Worm (Caenorhabditis elegans) whole organism, L4 larva: ENCODE data around the gene hgrs-1.

Experiments used
- F10B5.3 ChIP-seq: sonication (generic microtip); optimal IDR thresholded peaks from 2 replicates; lab custom pipeline; 2016; ENCODE audit warnings: mild to moderate bottlenecking, missing genetic modification characterization, missing compliant biosample characterization
- F37D6.2 ChIP-seq: sonication (generic microtip); optimal IDR thresholded peaks from 2 replicates; lab custom pipeline; 2016; ENCODE audit warnings: mild to moderate bottlenecking, missing genetic modification characterization, missing compliant biosample characterization
- F44E2.7 ChIP-seq: fragments of 200-800 bp; sonication (Bioruptor generic); IDR thresholded peaks from 2 replicates; pipeline ENCODE4 v2.1.2; 2022; ENCODE audit warnings: missing genetic modification characterization, missing compliant biosample characterization
- T20F7.1 ChIP-seq: fragments of 200-800 bp; sonication (Bioruptor generic); optimal IDR thresholded peaks from 2 replicates; lab custom pipeline; 2018; ENCODE audit warnings: mild to moderate bottlenecking, missing genetic modification characterization, missing compliant biosample characterization
- Y5F2A.4 ChIP-seq: fragments of 200-800 bp; sonication (Bioruptor generic); optimal IDR thresholded peaks from 2 replicates; lab custom pipeline; 2018; ENCODE audit warnings: mild to moderate bottlenecking, missing genetic modification characterization, missing compliant biosample characterization
- ZK546.5 ChIP-seq, 2 experiments: sonication (generic microtip); optimal IDR thresholded peaks; 2 replicates each; lab custom pipeline; 2017; ENCODE audit warnings: missing biosample characterization in 2 of 2, missing genetic modification characterization in 2 of 2
- arid-1 ChIP-seq: fragments of 200-800 bp; sonication (Bioruptor generic); conservative IDR thresholded peaks from 2 replicates; pipeline ENCODE4 v1.3.6; 2022; ENCODE audit warnings: missing genetic modification reagents, missing genetic modification characterization, missing compliant biosample characterization
- ceh-28 ChIP-seq: fragments of 150-350 bp; optimal IDR thresholded peaks from 2 replicates; lab custom pipeline; 2014; ENCODE audit warnings: missing biosample characterization, missing genetic modification reagents, missing genetic modification characterization
- ceh-44 ChIP-seq: fragments of 200-800 bp; sonication (Bioruptor generic); IDR thresholded peaks from 2 replicates; pipeline ENCODE4 v1.3.6; 2022; ENCODE audit warnings: missing genetic modification reagents, missing genetic modification characterization, missing compliant biosample characterization
- ceh-82 ChIP-seq: sonication (generic microtip); optimal IDR thresholded peaks from 2 replicates; lab custom pipeline; 2017; ENCODE audit warnings: missing biosample characterization, missing genetic modification characterization
- ces-1 ChIP-seq: fragments of 150-350 bp; sonication (generic microtip); optimal IDR thresholded peaks from 4 replicates; lab custom pipeline; 2014; ENCODE audit warnings: missing biosample characterization, missing genetic modification reagents, missing genetic modification characterization
- daf-16 ChIP-seq, 3 experiments: sonication (generic microtip); optimal IDR thresholded peaks; 2 replicates each; lab custom pipeline; 2016 to 2017; ENCODE audit warnings: missing genetic modification characterization in 3 of 3, missing genetic modification reagents in 3 of 3, mild to moderate bottlenecking in 2 of 3, missing compliant biosample characterization in 2 of 3, missing biosample characterization in 1 of 3, moderate library complexity in 1 of 3
- dmd-6 ChIP-seq: fragments of 200-800 bp; sonication (Bioruptor generic); IDR thresholded peaks from 2 replicates; pipeline ENCODE4 v1.3.6; 2022; ENCODE audit warnings: missing genetic modification reagents, missing genetic modification characterization, missing compliant biosample characterization
- dpl-1 ChIP-seq: fragments of 150-350 bp; optimal IDR thresholded peaks from 2 replicates; lab custom pipeline; 2014; ENCODE audit warnings: missing biosample characterization, missing genetic modification reagents, missing genetic modification characterization
- dve-1 ChIP-seq: sonication (generic microtip); optimal IDR thresholded peaks from 2 replicates; lab custom pipeline; 2017; ENCODE audit warnings: antibody characterized with exemption, mild to moderate bottlenecking, missing genetic modification characterization, missing compliant biosample characterization; ENCODE audit not compliant: insufficient read depth
- egl-43 ChIP-seq: fragments of 200-800 bp; sonication (Bioruptor generic); IDR thresholded peaks from 2 replicates; pipeline ENCODE4 v1.3.6; 2022; ENCODE audit warnings: missing genetic modification reagents, missing genetic modification characterization, missing compliant biosample characterization
- hlh-11 ChIP-seq: fragments of 200-800 bp; sonication (Bioruptor generic); optimal IDR thresholded peaks from 2 replicates; lab custom pipeline; 2018; ENCODE audit warnings: mild to moderate bottlenecking, missing genetic modification characterization, missing compliant biosample characterization
- lin-13 ChIP-seq: fragments of 150-350 bp; optimal IDR thresholded peaks from 2 replicates; lab custom pipeline; 2014; ENCODE audit warnings: missing biosample characterization, missing genetic modification reagents, missing genetic modification characterization
- lin-38 ChIP-seq: fragments of 200-800 bp; sonication (Bioruptor generic); IDR thresholded peaks from 2 replicates; pipeline ENCODE4 v1.3.6; 2022; ENCODE audit warnings: missing genetic modification reagents, missing genetic modification characterization, missing compliant biosample characterization
- lir-3 ChIP-seq: sonication (generic microtip); optimal IDR thresholded peaks from 2 replicates; lab custom pipeline; 2016; ENCODE audit warnings: mild to moderate bottlenecking, missing genetic modification characterization, missing compliant biosample characterization
- mep-1 ChIP-seq: fragments of 150-350 bp; sonication (generic microtip); optimal IDR thresholded peaks from 3 replicates; lab custom pipeline; 2014; ENCODE audit warnings: missing biosample characterization, missing genetic modification characterization
- mxl-3 ChIP-seq: fragments of 200-800 bp; sonication (Bioruptor generic); optimal IDR thresholded peaks from 2 replicates; lab custom pipeline; 2018; ENCODE audit warnings: mild to moderate bottlenecking, missing genetic modification characterization, missing compliant biosample characterization
- nhr-10 ChIP-seq: fragments of 150-350 bp; optimal IDR thresholded peaks from 2 replicates; lab custom pipeline; 2014; ENCODE audit warnings: missing biosample characterization, missing genetic modification characterization
- nhr-237 ChIP-seq: sonication (generic microtip); optimal IDR thresholded peaks from 2 replicates; lab custom pipeline; 2017; ENCODE audit warnings: missing biosample characterization, missing genetic modification characterization
- nhr-28 ChIP-seq: fragments of 150-350 bp; optimal IDR thresholded peaks from 2 replicates; lab custom pipeline; 2014; ENCODE audit warnings: missing biosample characterization, missing genetic modification characterization
- nhr-76 ChIP-seq: fragments of 150-350 bp; optimal IDR thresholded peaks from 2 replicates; lab custom pipeline; 2014; ENCODE audit warnings: missing biosample characterization, missing genetic modification characterization
- nhr-77 ChIP-seq: fragments of 150-350 bp; optimal IDR thresholded peaks from 2 replicates; lab custom pipeline; 2014; ENCODE audit warnings: missing biosample characterization, missing genetic modification characterization
- pha-4 ChIP-seq, 2 experiments: fragments of 150-350 bp in 1 of 2; fragments of 200-800 bp in 1 of 2; sonication (Bioruptor generic) in 1 of 2; IDR thresholded peaks in 1 of 2; optimal IDR thresholded peaks in 1 of 2; 2 replicates each; pipeline versions ENCODE4 v1.3.6 to Lab custom; 2014 to 2022; ENCODE audit warnings: missing genetic modification characterization in 2 of 2, missing genetic modification reagents in 2 of 2, missing biosample characterization in 1 of 2, missing compliant biosample characterization in 1 of 2
- php-3 ChIP-seq: fragments of 200-800 bp; sonication (Bioruptor generic); IDR thresholded peaks from 2 replicates; pipeline ENCODE4 v1.3.6; 2022; ENCODE audit warnings: missing genetic modification reagents, missing genetic modification characterization, missing compliant biosample characterization
- pqm-1 ChIP-seq: sonication (generic microtip); optimal IDR thresholded peaks from 2 replicates; lab custom pipeline; 2017; ENCODE audit warnings: missing biosample characterization, missing genetic modification characterization
- rbr-2 ChIP-seq: sonication (generic microtip); optimal IDR thresholded peaks from 2 replicates; lab custom pipeline; 2016; ENCODE audit warnings: missing genotype, missing genetic modification characterization, missing compliant biosample characterization
- snpc-4 ChIP-seq: fragments of 150-350 bp; optimal IDR thresholded peaks from 2 replicates; lab custom pipeline; 2014; ENCODE audit warnings: missing biosample characterization, missing genetic modification characterization
- spr-1 ChIP-seq: sonication (generic microtip); optimal IDR thresholded peaks from 2 replicates; lab custom pipeline; 2016; ENCODE audit warnings: mild to moderate bottlenecking, missing genetic modification characterization, missing compliant biosample characterization
- spr-3 ChIP-seq: fragments of 200-800 bp; sonication (Bioruptor generic); optimal IDR thresholded peaks from 2 replicates; lab custom pipeline; 2018; ENCODE audit warnings: mild to moderate bottlenecking, missing genetic modification characterization, missing compliant biosample characterization
- unc-130 ChIP-seq: sonication (generic microtip); optimal IDR thresholded peaks from 2 replicates; lab custom pipeline; 2016; ENCODE audit warnings: missing genetic modification reagents, missing genetic modification characterization, missing compliant biosample characterization
- unc-62 ChIP-seq, 3 experiments: fragments of 150-350 bp in 1 of 3; sonication (generic microtip); optimal IDR thresholded peaks in 2 of 3; peaks in 1 of 3; 1 replicate in 1 of 3; 2 replicates in 2 of 3; lab custom pipeline; 2014 to 2017; ENCODE audit warnings: missing biosample characterization in 3 of 3, missing genetic modification characterization in 3 of 3, missing genetic modification reagents in 3 of 3, missing genotype in 1 of 3
- zip-11 ChIP-seq: fragments of 200-800 bp; sonication (Bioruptor generic); IDR thresholded peaks from 2 replicates; pipeline ENCODE4 v1.3.6; 2022; ENCODE audit warnings: missing genetic modification characterization, missing compliant biosample characterization
- zip-2 ChIP-seq: fragments of 150-350 bp; optimal IDR thresholded peaks from 2 replicates; lab custom pipeline; 2014; ENCODE audit warnings: missing biosample characterization, missing genetic modification characterization

Gene hgrs-1

ce11 chrIV:8168660-8169059 lies 37.2 kb downstream of the hgrs-1 start, which contains the start of gene clec-52:
clec-52 (minus strand) TSS chrIV:8168760.
- peak; percentile 2 for TF ChIP-seq nhr-28 (tag; lab: Kevin White, UChicago)
- TF ChIP-seq zip-11 (GFP tag; lab: Robert Waterston, UW), result no peak
- TF ChIP-seq dpl-1, result no peak
- no peak for TF ChIP-seq ZK546.5 (tag; optimal IDR thresholded peaks at IDR 0.05; lab: Kevin White, UChicago)
- TF ChIP-seq pqm-1 (tag; lab: Kevin White, UChicago), result peak; percentile 33
- TF ChIP-seq dve-1 (tag; lab: Kevin White, UChicago), result peak; percentile 9
- TF ChIP-seq nhr-237 (tag; lab: Kevin White, UChicago), result no peak
- TF ChIP-seq F37D6.2 (tag; lab: Kevin White, UChicago), result no peak
- TF ChIP-seq lin-13 (GFP tag; lab: Kevin White, UChicago), result no peak
- TF ChIP-seq ceh-44 (GFP tag; lab: Robert Waterston, UW), result no peak
- no peak for TF ChIP-seq nhr-10
- TF ChIP-seq Y5F2A.4 (GFP tag; lab: Kevin White, UChicago), result no peak
- no peak for TF ChIP-seq F10B5.3
- no peak for TF ChIP-seq php-3
- TF ChIP-seq lin-38 (GFP tag; lab: Robert Waterston, UW), result no peak
- no peak for TF ChIP-seq nhr-76 (tag; lab: Kevin White, UChicago)
- TF ChIP-seq unc-130 (GFP tag; lab: Kevin White, UChicago), result no peak

- TF ChIP-seq pha-4 (GFP tag; IDR thresholded peaks at IDR 0.05; lab: Robert Waterston, UW) (no peak), pha-4 (tag; optimal IDR thresholded peaks at IDR 0.05; lab: Kevin White, UChicago) (no peak), egl-43 (GFP tag; lab: Robert Waterston, UW) (no peak), lir-3 (no peak), ceh-82 (tag; lab: Kevin White, UChicago) (no peak), zip-2 (tag; lab: Kevin White, UChicago) (no peak), nhr-10 (no peak), nhr-28 (tag; lab: Kevin White, UChicago) (no peak), spr-1 (tag; lab: Kevin White, UChicago) (no peak), lin-13 (GFP tag; lab: Kevin White, UChicago) (no peak)
- TF ChIP-seq, all 104 proteins: peak for 0
Measured at ce11 chrIV:8165950-8166349, 39.9 kb downstream of the hgrs-1 start, which contains the start of gene B0218.7. B0218.7 (minus strand) TSS chrIV:8166050.

DNA sequence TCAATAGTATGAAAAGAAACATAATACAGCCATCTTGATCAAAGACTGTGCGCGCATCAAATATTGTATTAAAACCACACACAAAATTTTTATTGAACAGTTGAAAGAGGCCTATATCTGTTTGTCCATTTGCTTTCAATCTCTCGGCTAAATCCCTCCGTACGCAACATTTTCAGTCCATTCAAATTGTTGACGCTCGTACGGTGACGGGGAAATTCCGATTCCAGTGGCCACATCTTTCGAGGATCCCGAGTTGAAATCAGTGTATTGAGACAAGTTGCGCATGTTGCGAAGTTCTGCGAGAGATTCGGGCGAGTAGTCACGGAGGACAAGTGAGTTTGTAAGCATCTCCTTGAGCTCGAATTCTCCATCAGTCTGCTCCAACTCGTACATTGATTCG lies 41.3 kb downstream of the hgrs-1 start:
- TF ChIP-seq arid-1 (no peak), unc-62 (GFP tag; optimal IDR thresholded peaks at IDR 0.05 in 1 of 2; lab: Kevin White, UChicago) (peak in 1 of 2 experiments; percentile 94), unc-62 (tag; optimal IDR thresholded peaks at IDR 0.05; lab: Kevin White, UChicago) (no peak)

- TF ChIP-seq hlh-11 (tag; lab: Kevin White, UChicago) (peak; percentile 70), spr-3 (GFP tag; lab: Kevin White, UChicago) (no peak), lir-3 (no peak), mxl-3 (GFP tag; lab: Kevin White, UChicago) (no peak), ceh-28 (no peak), dve-1 (tag; lab: Kevin White, UChicago) (peak; percentile 55), dmd-6 (GFP tag; lab: Robert Waterston, UW) (peak; percentile 67), rbr-2 (no peak), snpc-4 (tag; lab: Kevin White, UChicago) (no peak), nhr-28 (tag; lab: Kevin White, UChicago) (peak; percentile 58), nhr-77 (tag; lab: Kevin White, UChicago) (peak; percentile 15), php-3 (no peak), mep-1 (tag; lab: Kevin White, UChicago) (no peak), pqm-1 (tag; lab: Kevin White, UChicago) (peak; percentile 90), ces-1 (GFP tag; lab: Kevin White, UChicago) (no peak), T20F7.1 (GFP tag; lab: Kevin White, UChicago) (no peak), daf-16 (GFP tag; optimal IDR thresholded peaks at IDR 0.05; lab: Kevin White, UChicago) (no peak), daf-16 (tag; optimal IDR thresholded peaks at IDR 0.05; lab: Kevin White, UChicago) (peak; percentile 66), F44E2.7 (no peak)
Measured at ce11 chrIV:8163687-8164086, 42.2 kb downstream of the hgrs-1 start, which contains the start of gene clec-51. clec-51 (minus strand) TSS chrIV:8163800.
